Fruit fly (Drosophila melanogaster) S2 (cell line): ENCODE results near the gene Cdc16.

ENCODE experiments used
- CG8478 ChIP-seq: fragments of >200 bp; optimal IDR thresholded peaks from 2 replicates; lab custom pipeline; 2018
- CTCF ChIP-seq, 2 experiments: fragments of >200 bp; optimal IDR thresholded peaks; 2 replicates each; lab custom pipeline; 2018

- TF ChIP-seq CG8478 (lab: Kevin White, UChicago) (no peak), CTCF (optimal IDR thresholded peaks at IDR 0.05; lab: Kevin White, UChicago) (no peak)
These were observed 21.2 kb downstream of the Cdc16 start for dm6 chr3R:23302178-23302577.
